Worm (Caenorhabditis elegans) whole organism, L3 larva: ENCODE data around the gene F37H8.5.

ENCODE experiments used
- ceh-16 ChIP-seq: sonication (generic microtip); optimal IDR thresholded peaks from 2 replicates; lab custom pipeline; 2017; ENCODE audit warnings: missing biosample characterization, missing genetic modification characterization
- mdl-1 ChIP-seq: fragments of 150-350 bp; optimal IDR thresholded peaks from 2 replicates; lab custom pipeline; 2014; ENCODE audit warnings: missing biosample characterization, missing genetic modification characterization
- nhr-28 ChIP-seq: fragments of 150-350 bp; optimal IDR thresholded peaks from 2 replicates; lab custom pipeline; 2014; ENCODE audit warnings: missing biosample characterization, missing genetic modification characterization
- nhr-76 ChIP-seq: fragments of 150-350 bp; sonication (generic microtip); optimal IDR thresholded peaks from 5 replicates; lab custom pipeline; 2014; ENCODE audit warnings: missing biosample characterization, missing genetic modification characterization
- skn-1 ChIP-seq: fragments of 150-350 bp; optimal IDR thresholded peaks from 2 replicates; lab custom pipeline; 2014; ENCODE audit warnings: missing biosample characterization, missing genetic modification characterization
- ztf-4 ChIP-seq: fragments of 150-350 bp; optimal IDR thresholded peaks from 2 replicates; lab custom pipeline; 2014; ENCODE audit warnings: missing biosample characterization, missing genetic modification characterization

ce11 chrII:11153800-11154199 is 34.2 kb upstream of the F37H8.5 start:
- no peak for TF ChIP-seq mdl-1 (tag; lab: Kevin White, UChicago)
- TF ChIP-seq ceh-16 (tag; lab: Kevin White, UChicago): no peak
- no peak for TF ChIP-seq ztf-4 (tag; lab: Kevin White, UChicago)
- no peak for TF ChIP-seq nhr-76 (tag; lab: Kevin White, UChicago)
- peak; percentile 18 for TF ChIP-seq skn-1 (tag; lab: Kevin White, UChicago)
- TF ChIP-seq nhr-28 (tag; lab: Kevin White, UChicago): no peak
